Fruit fly (Drosophila melanogaster) whole organism, embryonic: ENCODE results near the gene Ing3.
A peak's percentile ranks its signal among the peaks of the same experiment; 100 is the strongest.

Experiments
- CG2889 ChIP-seq: fragments of 200-800 bp; sonication (Bioruptor generic); IDR thresholded peaks from 3 replicates; pipeline ENCODE4 v1.3.6; 2022; ENCODE audit warnings: missing biosample characterization, missing genetic modification characterization
- bowl ChIP-seq: fragments of 200-800 bp; sonication (Bioruptor generic); IDR thresholded peaks from 2 replicates; pipeline ENCODE4 v1.3.6; 2022; ENCODE audit warnings: missing biosample characterization, missing genetic modification characterization
- gt ChIP-seq: fragments of 200-800 bp; sonication (Bioruptor generic); IDR thresholded peaks from 2 replicates; pipeline ENCODE4 v1.3.6; 2022; ENCODE audit warnings: missing biosample characterization, missing genetic modification characterization

DNA sequence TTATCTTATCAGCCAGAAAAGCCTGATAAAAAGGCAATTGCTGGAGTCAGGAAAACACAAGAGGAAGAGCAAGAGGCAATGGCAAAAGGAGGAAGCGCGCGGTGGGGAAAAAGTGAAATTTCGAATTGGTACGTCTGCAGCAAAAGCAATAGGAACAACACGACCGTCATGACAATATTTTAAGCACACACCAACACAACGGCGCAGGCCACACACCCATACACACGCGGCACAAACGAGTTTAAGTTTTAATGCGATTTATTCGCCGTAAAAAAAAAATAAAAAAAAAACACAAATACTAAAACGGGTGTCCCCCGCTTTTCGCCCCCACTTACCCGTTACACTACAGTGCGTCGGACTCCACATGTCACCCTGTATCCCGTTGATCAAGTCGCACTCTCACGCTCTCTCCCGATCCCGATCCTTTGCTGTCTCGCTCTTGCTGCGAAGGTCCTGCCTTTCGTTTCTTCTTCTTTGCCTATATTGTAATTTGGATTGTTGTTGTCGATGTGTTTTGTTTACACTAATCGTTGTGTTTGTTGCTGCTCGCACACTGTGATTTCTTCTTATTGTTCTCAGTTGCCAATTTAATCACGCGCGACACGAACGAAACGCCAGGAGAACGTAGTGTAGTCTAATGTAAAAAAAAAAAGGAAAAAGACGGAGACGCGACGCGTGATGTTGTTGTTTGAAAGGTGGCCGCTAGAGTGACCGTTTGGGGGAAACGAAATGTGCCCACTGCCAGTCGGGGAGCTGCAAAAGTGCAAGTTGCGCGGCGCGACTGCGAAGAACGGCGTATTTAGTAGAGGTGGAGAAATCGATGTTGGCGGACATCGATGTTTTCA is 5.8 kb downstream of the Ing3 start, which contains the start of gene Rip11:
- TF ChIP-seq gt (GFP tag; lab: Robert Waterston, UW), result no peak
- TF ChIP-seq bowl (GFP tag; lab: Robert Waterston, UW), result no peak
- peak; percentile 9; the same call in 1 of the 3 replicates for TF ChIP-seq CG2889 (GFP tag; lab: Robert Waterston, UW)
